Fruit fly (Drosophila melanogaster) whole organism, prepupa: ENCODE data around the gene opa.
A peak's percentile ranks its signal among the peaks of the same experiment; 100 is the strongest.

Experiments used
- CG10669 ChIP-seq: fragments of 200-800 bp; sonication (Bioruptor generic); optimal IDR thresholded peaks from 3 replicates; lab custom pipeline; 2018; ENCODE audit warnings: missing biosample characterization, mild to moderate bottlenecking, missing genetic modification characterization, moderate library complexity
- CG31627 ChIP-seq: fragments of 200-800 bp; sonication (Bioruptor generic); optimal IDR thresholded peaks from 3 replicates; lab custom pipeline; 2016; ENCODE audit warnings: missing biosample characterization, missing genetic modification characterization
- CG34406 ChIP-seq: fragments of 200-800 bp; sonication (Bioruptor generic); optimal IDR thresholded peaks from 3 replicates; lab custom pipeline; 2016; ENCODE audit warnings: missing biosample characterization, missing genetic modification characterization
- CG6163 ChIP-seq: fragments of 200-800 bp; sonication (Bioruptor generic); IDR thresholded peaks from 3 replicates; pipeline ENCODE4 v1.3.6; 2022; ENCODE audit warnings: missing biosample characterization, missing genetic modification characterization
- CG6854 ChIP-seq: fragments of 200-800 bp; sonication (Bioruptor generic); optimal IDR thresholded peaks from 2 replicates; lab custom pipeline; 2017; ENCODE audit warnings: missing biosample characterization, mild to moderate bottlenecking, missing genetic modification characterization
- Eip78C ChIP-seq: fragments of 200-800 bp; sonication (Bioruptor generic); peaks from one replicate; lab custom pipeline; 2016; ENCODE audit warnings: missing biosample characterization, missing genetic modification characterization
- Eip93F ChIP-seq: fragments of 200-800 bp; sonication (Bioruptor generic); optimal IDR thresholded peaks from 2 replicates; lab custom pipeline; 2016; ENCODE audit warnings: missing biosample characterization, mild to moderate bottlenecking, missing genetic modification characterization
- Lpt ChIP-seq: fragments of 200-800 bp; sonication (Bioruptor generic); optimal IDR thresholded peaks from 3 replicates; lab custom pipeline; 2016; ENCODE audit warnings: missing biosample characterization, missing genetic modification characterization
- net ChIP-seq: fragments of 200-800 bp; sonication (Bioruptor generic); optimal IDR thresholded peaks from 3 replicates; lab custom pipeline; 2016; ENCODE audit warnings: missing biosample characterization, missing genetic modification characterization

dm6 chr3R:4886086-4886812 is 33.6 kb downstream of the opa start:
- TF ChIP-seq CG10669 (peak; percentile 28), Eip78C (peak; percentile 79), Lpt (no peak), Eip93F (no peak), CG6163 (peak; percentile 50; the same call in 1 of the 3 replicates), net (GFP tag; lab: Kevin White, UChicago) (no peak), CG6854 (GFP tag; lab: Kevin White, UChicago) (no peak), CG34406 (GFP tag; lab: Kevin White, UChicago) (no peak), CG31627 (GFP tag; lab: Kevin White, UChicago) (peak; percentile 62)
